Worm (Caenorhabditis elegans): Measurements from ENCODE around the gene grl-29.

grl-29 gene

ce11 chrV:3551765-3552164 is 3.3 kb downstream of the grl-29 start, which contains the start of gene grl-28:
TSS of gene grl-28 (minus strand) at chrV:3551865.
- TF ChIP-seq alr-1 (tag; optimal IDR thresholded peaks at IDR 0.05; ENCODE audit: borderline replicate concordance) (no peak), nhr-85 (tag) (peak; percentile 1)

ce11 chrV:3549553-3549952 is 5.5 kb downstream of the grl-29 start, which contains the start of gene sri-21:
TSS of gene sri-21 (plus strand) at chrV:3549853.
- TF ChIP-seq mab-9 (GFP tag; IDR thresholded peaks at IDR 0.05), result no peak
- TF ChIP-seq dpl-1 (GFP tag; optimal IDR thresholded peaks at IDR 0.05), result no peak
- TF ChIP-seq vab-15 (tag; optimal IDR thresholded peaks at IDR 0.05), result no peak
- no peak for TF ChIP-seq nhr-76 (tag; optimal IDR thresholded peaks at IDR 0.05)
- no peak for TF ChIP-seq ama-1 (optimal IDR thresholded peaks at IDR 0.05)
- TF ChIP-seq ces-1 (GFP tag; optimal IDR thresholded peaks at IDR 0.05), result no peak
- no peak for TF ChIP-seq dsc-1 (tag; optimal IDR thresholded peaks at IDR 0.05)
- no peak for TF ChIP-seq mdl-1 (tag; optimal IDR thresholded peaks at IDR 0.05)
- no peak for TF ChIP-seq xbp-1 (tag; optimal IDR thresholded peaks at IDR 0.05)
- no peak for TF ChIP-seq nhr-12 (tag; optimal IDR thresholded peaks at IDR 0.05)
- no peak for TF ChIP-seq tlp-1 (tag; optimal IDR thresholded peaks at IDR 0.05)
- TF ChIP-seq rnt-1 (tag; optimal IDR thresholded peaks at IDR 0.05), result no peak
- TF ChIP-seq zag-1 (tag; optimal IDR thresholded peaks at IDR 0.05), result no peak
- TF ChIP-seq fkh-10 (GFP tag; optimal IDR thresholded peaks at IDR 0.05), result no peak
- no peak for TF ChIP-seq aly-2 (tag; optimal IDR thresholded peaks at IDR 0.05)
- no peak for TF ChIP-seq F16B12.6 (tag; optimal IDR thresholded peaks at IDR 0.05)

ce11 chrV:3548798-3549197 is 6.2 kb downstream of the grl-29 start, which contains the start of gene srw-130:
TSS of gene srw-130 (minus strand) at chrV:3548898.
- TF ChIP-seq nhr-20 (tag; optimal IDR thresholded peaks at IDR 0.05) (no peak), lir-3 (tag; optimal IDR thresholded peaks at IDR 0.05; ENCODE audit: poor library complexity) (no peak), dpl-1 (GFP tag; optimal IDR thresholded peaks at IDR 0.05) (no peak), swsn-7 (tag; optimal IDR thresholded peaks at IDR 0.05) (no peak), nhr-12 (tag; optimal IDR thresholded peaks at IDR 0.05) (no peak), nhr-77 (tag; optimal IDR thresholded peaks at IDR 0.05) (no peak), unc-30 (tag; optimal IDR thresholded peaks at IDR 0.05) (no peak), hlh-4 (tag; optimal IDR thresholded peaks at IDR 0.05) (no peak), sup-37 (GFP tag; optimal IDR thresholded peaks at IDR 0.05) (no peak), sox-4 (tag; optimal IDR thresholded peaks at IDR 0.05) (no peak), skn-1 (tag; optimal IDR thresholded peaks at IDR 0.05) (no peak)

ce11 chrV:3546517-3546916 is 8.5 kb downstream of the grl-29 start, which contains the start of gene srbc-68:
TSS of gene srbc-68 (minus strand) at chrV:3546617.
- TF ChIP-seq efl-1 (optimal IDR thresholded peaks at IDR 0.05), result no peak
- no peak for TF ChIP-seq efl-1 (GFP tag; optimal IDR thresholded peaks at IDR 0.05 in 1 of 2)
- TF ChIP-seq fkh-4 (tag; optimal IDR thresholded peaks at IDR 0.05; ENCODE audit: borderline replicate concordance), result no peak
- no peak for TF ChIP-seq lir-3 (tag; optimal IDR thresholded peaks at IDR 0.05; ENCODE audit: poor library complexity)
- TF ChIP-seq nhr-47 (tag; optimal IDR thresholded peaks at IDR 0.05), result no peak

- no peak for TF ChIP-seq elt-2 (tag; optimal IDR thresholded peaks at IDR 0.05)
- TF ChIP-seq fkh-8 (tag; optimal IDR thresholded peaks at IDR 0.05), result no peak
- TF ChIP-seq nhr-47 (tag; optimal IDR thresholded peaks at IDR 0.05), result no peak
- TF ChIP-seq vab-15 (tag; optimal IDR thresholded peaks at IDR 0.05), result no peak
- TF ChIP-seq lin-39 (tag; optimal IDR thresholded peaks at IDR 0.05), result no peak
- TF ChIP-seq fkh-4 (tag; optimal IDR thresholded peaks at IDR 0.05; ENCODE audit: borderline replicate concordance), result no peak
- TF ChIP-seq hlh-17 (GFP tag; optimal IDR thresholded peaks at IDR 0.05; ENCODE audit: borderline replicate concordance), result no peak
- no peak for TF ChIP-seq egl-13 (tag; optimal IDR thresholded peaks at IDR 0.05)
- TF ChIP-seq blmp-1 (tag; optimal IDR thresholded peaks at IDR 0.05), result no peak
- no peak for TF ChIP-seq mef-2 (tag; optimal IDR thresholded peaks at IDR 0.05)
- no peak for TF ChIP-seq unc-62 (GFP tag; optimal IDR thresholded peaks at IDR 0.05)
- no peak for TF ChIP-seq irx-1 (tag; optimal IDR thresholded peaks at IDR 0.05)
- TF ChIP-seq nhr-85 (tag), result no peak
- TF ChIP-seq nhr-11 (tag; optimal IDR thresholded peaks at IDR 0.05), result no peak
These were observed 11.7 kb downstream of the grl-29 start, which contains the start of gene nhr-222 for ce11 chrV:3543344-3543743. TSS of gene nhr-222 (minus strand) at chrV:3543444.
